Worm (Caenorhabditis elegans): Measurements from ENCODE around the gene mltn-5.

- TF ChIP-seq nhr-76 (tag; optimal IDR thresholded peaks at IDR 0.05) (no peak), tbx-2 (tag; optimal IDR thresholded peaks at IDR 0.05) (no peak), daf-12 (tag; optimal IDR thresholded peaks at IDR 0.05) (no peak), mml-1 (tag; optimal IDR thresholded peaks at IDR 0.05) (no peak), unc-39 (tag; optimal IDR thresholded peaks at IDR 0.05) (no peak), nhr-12 (tag; optimal IDR thresholded peaks at IDR 0.05) (no peak), R02D3.7 (tag; optimal IDR thresholded peaks at IDR 0.05) (no peak), ceh-82 (tag; optimal IDR thresholded peaks at IDR 0.05) (no peak), nhr-77 (tag; optimal IDR thresholded peaks at IDR 0.05) (no peak), elt-1 (tag; optimal IDR thresholded peaks at IDR 0.05) (no peak), elt-2 (tag; optimal IDR thresholded peaks at IDR 0.05) (no peak), egl-27 (tag; optimal IDR thresholded peaks at IDR 0.05) (no peak), snpc-4 (tag; optimal IDR thresholded peaks at IDR 0.05) (no peak)
Measured at ce11 chrII:13966242-13966641, 41.2 kb downstream of the mltn-5 start, which contains the start of gene W07G1.7.
